Worm (Caenorhabditis elegans) whole organism, L2 larva: ENCODE data around the gene ekl-5.

Experiments
- C34F6.9 ChIP-seq: fragments of 150-350 bp; optimal IDR thresholded peaks from 2 replicates; lab custom pipeline; 2014; ENCODE audit warnings: missing biosample characterization, missing genetic modification characterization
- blmp-1 ChIP-seq: sonication (generic microtip); optimal IDR thresholded peaks from 2 replicates; lab custom pipeline; 2017; ENCODE audit warnings: missing genetic modification characterization, mild to moderate bottlenecking, missing compliant biosample characterization, antibody characterized with exemption, moderate library complexity; ENCODE audit not compliant: insufficient read depth
- fos-1 ChIP-seq: fragments of 150-350 bp; optimal IDR thresholded peaks from 2 replicates; lab custom pipeline; 2014; ENCODE audit warnings: missing biosample characterization, missing genetic modification characterization
- sem-4 ChIP-seq: fragments of 150-350 bp; optimal IDR thresholded peaks from 2 replicates; lab custom pipeline; 2014; ENCODE audit warnings: missing biosample characterization, missing genetic modification reagents, missing genetic modification characterization

ce11 chrX:13876860-13877259, 40.1 kb downstream of the ekl-5 start:
- TF ChIP-seq C34F6.9 (tag; lab: Kevin White, UChicago): no peak
- peak; percentile 6 for TF ChIP-seq fos-1
- no peak for TF ChIP-seq blmp-1 (tag; lab: Kevin White, UChicago)
- TF ChIP-seq sem-4 (tag; lab: Kevin White, UChicago): no peak
